Fruit fly (Drosophila melanogaster) Kc167 (cell line): ENCODE results near the gene TwdlL.

Experiments used
- h ChIP-seq: fragments of >200 bp; optimal IDR thresholded peaks from 3 replicates; lab custom pipeline; 2018; ENCODE audit warnings: missing external identifiers
- psq ChIP-seq: fragments of >200 bp; optimal IDR thresholded peaks from 2 replicates; lab custom pipeline; 2017; ENCODE audit warnings: missing external identifiers

DNA sequence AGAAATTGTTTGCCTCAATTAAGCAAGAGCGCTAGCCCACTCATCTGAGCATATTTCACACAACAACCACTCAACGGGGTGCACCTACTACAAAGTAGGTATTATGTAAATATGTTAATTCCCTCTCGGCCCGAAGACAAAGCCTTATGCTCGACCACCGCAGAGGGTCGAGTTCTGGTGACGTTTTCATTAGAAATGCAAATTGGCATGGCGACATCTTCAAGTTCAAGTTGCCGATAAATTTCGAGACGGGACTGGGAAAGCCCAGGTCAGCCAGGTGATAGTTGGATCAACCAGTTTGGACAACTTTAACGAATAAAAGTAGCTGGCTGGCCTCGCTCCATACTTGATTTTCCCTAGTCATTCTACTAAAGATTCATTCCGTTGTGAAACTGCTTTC lies 10.0 kb downstream of the TwdlL start:
- no peak for TF ChIP-seq psq (lab: Kevin White, UChicago)
- TF ChIP-seq h, result no peak
